Worm (Caenorhabditis elegans) whole organism, L2 larva: ENCODE results near the gene W01A11.7.

Source experiments
- C34F6.9 ChIP-seq: fragments of 150-350 bp; optimal IDR thresholded peaks from 2 replicates; lab custom pipeline; 2014; ENCODE audit warnings: missing biosample characterization, missing genetic modification characterization
- F13H6.1 ChIP-seq: sonication (generic microtip); optimal IDR thresholded peaks from 2 replicates; lab custom pipeline; 2016; ENCODE audit warnings: missing genetic modification characterization, missing compliant biosample characterization
- R02D3.7 ChIP-seq: fragments of 150-350 bp; optimal IDR thresholded peaks from 2 replicates; lab custom pipeline; 2014; ENCODE audit warnings: missing biosample characterization, missing genetic modification characterization
- Y55F3AM.14 ChIP-seq: fragments of 200-800 bp; sonication (Bioruptor generic); optimal IDR thresholded peaks from 2 replicates; lab custom pipeline; 2018; ENCODE audit warnings: mild to moderate bottlenecking, missing genetic modification characterization, missing compliant biosample characterization
- alr-1 ChIP-seq: fragments of 150-350 bp; optimal IDR thresholded peaks from 2 replicates; lab custom pipeline; 2014; ENCODE audit warnings: missing biosample characterization, missing genetic modification characterization
- aly-2 ChIP-seq: fragments of 150-350 bp; optimal IDR thresholded peaks from 2 replicates; lab custom pipeline; 2014; ENCODE audit warnings: missing biosample characterization, missing genetic modification characterization
- ama-1 ChIP-seq: fragments of 150-350 bp; optimal IDR thresholded peaks from 2 replicates; lab custom pipeline; 2018; ENCODE audit warnings: inconsistent platforms
- blmp-1 ChIP-seq: sonication (generic microtip); optimal IDR thresholded peaks from 2 replicates; lab custom pipeline; 2017; ENCODE audit warnings: missing genetic modification characterization, mild to moderate bottlenecking, missing compliant biosample characterization, antibody characterized with exemption, moderate library complexity; ENCODE audit not compliant: insufficient read depth
- ceh-16 ChIP-seq: fragments of 150-350 bp; optimal IDR thresholded peaks from 2 replicates; lab custom pipeline; 2014; ENCODE audit warnings: missing biosample characterization, missing genetic modification characterization
- ceh-82 ChIP-seq: fragments of 150-350 bp; optimal IDR thresholded peaks from 2 replicates; lab custom pipeline; 2014; ENCODE audit warnings: missing biosample characterization, missing genetic modification characterization
- crh-2 ChIP-seq: sonication (generic microtip); optimal IDR thresholded peaks from 2 replicates; lab custom pipeline; 2017; ENCODE audit warnings: missing biosample characterization, missing genetic modification characterization
- egl-27 ChIP-seq: sonication (generic microtip); optimal IDR thresholded peaks from 3 replicates; lab custom pipeline; 2017; ENCODE audit warnings: missing biosample characterization, missing genetic modification reagents, missing genetic modification characterization
- elt-1 ChIP-seq: fragments of 150-350 bp; optimal IDR thresholded peaks from 2 replicates; lab custom pipeline; 2014; ENCODE audit warnings: missing biosample characterization, missing genetic modification characterization
- elt-3 ChIP-seq: sonication (generic microtip); optimal IDR thresholded peaks from 2 replicates; lab custom pipeline; 2017; ENCODE audit warnings: missing biosample characterization, missing genetic modification characterization
- fos-1 ChIP-seq: fragments of 150-350 bp; optimal IDR thresholded peaks from 2 replicates; lab custom pipeline; 2014; ENCODE audit warnings: missing biosample characterization, missing genetic modification characterization
- gmeb-1 ChIP-seq: fragments of 150-350 bp; optimal IDR thresholded peaks from 2 replicates; lab custom pipeline; 2014; ENCODE audit warnings: missing biosample characterization, missing genetic modification characterization
- lin-39 ChIP-seq: fragments of 150-350 bp; optimal IDR thresholded peaks from 2 replicates; lab custom pipeline; 2014; ENCODE audit warnings: missing biosample characterization, missing genetic modification reagents, missing genetic modification characterization
- lsy-2 ChIP-seq, 2 experiments: fragments of 150-350 bp in 1 of 2; sonication (generic microtip) in 1 of 2; optimal IDR thresholded peaks; 2 replicates each; lab custom pipeline; 2014 to 2017; ENCODE audit warnings: missing biosample characterization in 2 of 2, missing genetic modification characterization in 2 of 2
- mab-5 ChIP-seq: fragments of 150-350 bp; optimal IDR thresholded peaks from 2 replicates; lab custom pipeline; 2014; ENCODE audit warnings: missing biosample characterization, missing genetic modification characterization
- mbf-1 ChIP-seq: sonication (generic microtip); optimal IDR thresholded peaks from 2 replicates; lab custom pipeline; 2017; ENCODE audit warnings: missing biosample characterization, missing genetic modification characterization
- mdl-1 ChIP-seq, 2 experiments: fragments of 150-350 bp in 1 of 2; sonication (generic microtip) in 1 of 2; optimal IDR thresholded peaks; 2 replicates each; lab custom pipeline; 2017; ENCODE audit warnings: missing biosample characterization in 2 of 2, missing genetic modification characterization in 2 of 2
- nhr-10 ChIP-seq: sonication (generic microtip); optimal IDR thresholded peaks from 2 replicates; lab custom pipeline; 2017; ENCODE audit warnings: missing biosample characterization, missing genetic modification characterization
- nhr-12 ChIP-seq: fragments of 150-350 bp; optimal IDR thresholded peaks from 2 replicates; lab custom pipeline; 2014; ENCODE audit warnings: missing biosample characterization, missing genetic modification characterization
- nhr-129 ChIP-seq: fragments of 150-350 bp; optimal IDR thresholded peaks from 2 replicates; lab custom pipeline; 2014; ENCODE audit warnings: missing biosample characterization, missing genetic modification characterization
- nhr-21 ChIP-seq: fragments of 150-350 bp; optimal IDR thresholded peaks from 2 replicates; lab custom pipeline; 2014; ENCODE audit warnings: missing biosample characterization, missing genetic modification characterization
- nhr-237 ChIP-seq: fragments of 150-350 bp; optimal IDR thresholded peaks from 2 replicates; lab custom pipeline; 2014; ENCODE audit warnings: missing biosample characterization, missing genetic modification characterization
- nhr-6 ChIP-seq: fragments of 150-350 bp; optimal IDR thresholded peaks from 2 replicates; lab custom pipeline; 2014; ENCODE audit warnings: missing biosample characterization, missing genetic modification characterization
- nhr-77 ChIP-seq: fragments of 150-350 bp; optimal IDR thresholded peaks from 2 replicates; lab custom pipeline; 2014; ENCODE audit warnings: missing biosample characterization, missing genetic modification characterization
- peb-1 ChIP-seq: fragments of 150-350 bp; optimal IDR thresholded peaks from 2 replicates; lab custom pipeline; 2014; ENCODE audit warnings: missing biosample characterization, missing genetic modification characterization
- skn-1 ChIP-seq: sonication (generic microtip); optimal IDR thresholded peaks from 2 replicates; lab custom pipeline; 2017; ENCODE audit warnings: missing biosample characterization, missing genetic modification characterization
- sma-3 ChIP-seq: sonication (generic microtip); optimal IDR thresholded peaks from 2 replicates; lab custom pipeline; 2016; ENCODE audit warnings: missing genetic modification reagents, missing genetic modification characterization, missing compliant biosample characterization
- sma-9 ChIP-seq, 2 experiments: fragments of 150-350 bp in 1 of 2; sonication (generic microtip) in 1 of 2; optimal IDR thresholded peaks; 2 replicates each; lab custom pipeline; 2014 to 2016; ENCODE audit warnings: missing genetic modification characterization in 2 of 2, mild to moderate bottlenecking in 1 of 2, missing biosample characterization in 1 of 2, missing compliant biosample characterization in 1 of 2, missing genetic modification reagents in 1 of 2, moderate library complexity in 1 of 2
- snpc-4 ChIP-seq: fragments of 150-350 bp; optimal IDR thresholded peaks from 2 replicates; lab custom pipeline; 2014; ENCODE audit warnings: missing biosample characterization, missing genetic modification characterization
- unc-55 ChIP-seq: fragments of 150-350 bp; sonication (generic microtip); optimal IDR thresholded peaks from 3 replicates; lab custom pipeline; 2014; ENCODE audit warnings: missing biosample characterization, missing genetic modification reagents, missing genetic modification characterization
- unc-62 ChIP-seq: fragments of 150-350 bp; optimal IDR thresholded peaks from 2 replicates; lab custom pipeline; 2014; ENCODE audit warnings: missing biosample characterization, missing genetic modification reagents, missing genetic modification characterization
- ztf-1 ChIP-seq: fragments of 200-800 bp; sonication (Bioruptor generic); conservative IDR thresholded peaks from 2 replicates; pipeline ENCODE4 v1.3.6; 2022; ENCODE audit warnings: missing genetic modification characterization, missing compliant biosample characterization

Gene W01A11.7

DNA sequence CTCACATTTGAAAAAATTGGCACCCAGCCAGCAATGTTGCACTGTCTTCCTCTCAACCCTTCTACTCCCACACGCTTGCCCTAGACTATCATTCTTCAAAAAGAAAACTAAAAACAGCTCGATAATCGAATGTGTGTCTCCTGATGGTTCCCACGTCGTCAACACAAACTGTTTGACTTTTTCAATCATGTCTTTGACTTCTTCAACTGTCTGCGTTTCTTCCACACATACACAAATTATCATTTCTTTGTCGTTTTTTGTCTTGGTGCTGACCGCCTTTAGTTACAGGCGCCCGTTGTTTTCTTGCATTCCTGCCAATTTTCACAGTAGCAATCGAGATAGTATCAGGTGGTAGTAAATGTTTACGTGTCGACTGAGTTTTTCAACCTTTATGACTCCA lies 42.6 kb downstream of the W01A11.7 start:
- TF ChIP-seq ceh-82 (tag; lab: Kevin White, UChicago) (no peak), mdl-1 (tag; optimal IDR thresholded peaks at IDR 0.05; lab: Kevin White, UChicago) (no peak), crh-2 (tag; lab: Kevin White, UChicago) (peak; percentile 61), C34F6.9 (tag; lab: Kevin White, UChicago) (no peak), alr-1 (tag; lab: Kevin White, UChicago) (no peak), R02D3.7 (tag; lab: Kevin White, UChicago) (no peak), mab-5 (tag; lab: Kevin White, UChicago) (no peak), lsy-2 (tag; optimal IDR thresholded peaks at IDR 0.05; lab: Kevin White, UChicago) (no peak), mbf-1 (tag; lab: Kevin White, UChicago) (no peak), nhr-12 (tag; lab: Kevin White, UChicago) (no peak), blmp-1 (tag; lab: Kevin White, UChicago) (no peak), sma-3 (GFP tag; lab: Kevin White, UChicago) (no peak), nhr-10 (tag; lab: Kevin White, UChicago) (no peak), unc-55 (GFP tag; lab: Kevin White, UChicago) (no peak), unc-62 (GFP tag; lab: Kevin White, UChicago) (no peak), fos-1 (tag; lab: Kevin White, UChicago) (peak; percentile 23), lin-39 (tag; lab: Kevin White, UChicago) (no peak), nhr-21 (tag; lab: Kevin White, UChicago) (no peak), snpc-4 (no peak), nhr-129 (tag; lab: Kevin White, UChicago) (peak; percentile 15), sma-9 (GFP tag; optimal IDR thresholded peaks at IDR 0.05; lab: Kevin White, UChicago) (peak; percentile 36), sma-9 (tag; optimal IDR thresholded peaks at IDR 0.05; lab: Kevin White, UChicago) (no peak), peb-1 (tag; lab: Kevin White, UChicago) (no peak), nhr-237 (tag; lab: Kevin White, UChicago) (no peak), gmeb-1 (no peak), ama-1 (no peak)

DNA sequence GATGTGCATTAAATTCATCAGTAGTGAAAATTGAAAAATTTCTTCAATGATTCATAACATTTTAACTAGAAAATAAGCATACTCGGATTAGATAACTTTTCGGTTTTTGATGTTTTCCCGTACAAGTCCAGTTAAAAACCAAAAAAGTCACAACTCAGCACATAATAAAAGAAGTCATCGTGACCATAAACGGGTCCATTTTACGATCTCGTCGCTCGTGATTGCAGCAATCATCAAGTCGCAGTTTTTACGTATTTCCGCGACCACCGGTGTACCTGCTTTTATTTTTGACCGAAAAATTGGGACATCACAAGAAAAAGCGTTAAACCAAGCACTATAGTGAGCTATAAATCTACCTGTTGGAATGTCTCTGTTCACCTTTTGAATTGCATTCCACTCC lies 43.9 kb downstream of the W01A11.7 start:
- no peak for TF ChIP-seq unc-55 (GFP tag; lab: Kevin White, UChicago)
- no peak for TF ChIP-seq aly-2 (tag; lab: Kevin White, UChicago)
- TF ChIP-seq skn-1 (tag; lab: Kevin White, UChicago): no peak
- no peak for TF ChIP-seq ztf-1
- no peak for TF ChIP-seq nhr-77 (tag; lab: Kevin White, UChicago)
- no peak for TF ChIP-seq elt-1 (tag; lab: Kevin White, UChicago)
- TF ChIP-seq Y55F3AM.14 (GFP tag; lab: Kevin White, UChicago): no peak
- TF ChIP-seq nhr-12 (tag; lab: Kevin White, UChicago): no peak
- TF ChIP-seq ceh-16 (tag; lab: Kevin White, UChicago): no peak
- no peak for TF ChIP-seq F13H6.1 (tag; lab: Kevin White, UChicago)
- no peak for TF ChIP-seq sma-3 (GFP tag; lab: Kevin White, UChicago)
- no peak for TF ChIP-seq peb-1 (tag; lab: Kevin White, UChicago)
- TF ChIP-seq nhr-6 (tag; lab: Kevin White, UChicago): no peak

DNA sequence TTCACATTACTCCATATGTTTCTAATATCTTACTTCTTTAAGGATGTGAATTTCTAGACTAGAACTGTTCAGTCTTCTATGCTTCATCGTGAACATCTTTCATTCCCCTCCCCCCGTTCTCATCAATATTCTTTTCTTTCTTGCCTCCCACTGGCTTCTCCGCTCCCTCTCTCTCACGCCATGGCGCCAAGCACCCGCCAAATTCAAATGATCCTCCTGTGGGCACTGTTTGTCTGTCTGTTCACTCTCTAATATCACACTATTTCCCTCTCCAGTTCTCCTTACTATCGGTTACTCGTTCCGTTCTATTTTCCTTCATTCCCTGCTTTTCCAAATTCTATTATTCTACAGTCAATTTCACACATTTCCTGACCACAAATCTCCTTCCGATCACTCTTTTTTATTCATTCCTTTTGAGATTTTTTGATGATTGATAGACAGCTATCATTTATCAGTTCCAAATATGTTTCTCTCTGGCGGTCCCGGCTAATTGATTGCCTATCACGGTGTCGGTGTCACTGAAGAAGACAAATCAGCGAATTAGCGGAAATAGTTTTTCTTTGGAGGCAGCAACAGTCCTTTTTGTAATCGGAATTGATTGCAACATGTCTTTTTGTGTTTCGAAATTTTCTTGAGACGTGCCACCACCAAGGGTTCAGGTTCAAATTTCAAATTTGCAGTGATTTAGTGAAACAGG lies 46.7 kb downstream of the W01A11.7 start:
- TF ChIP-seq ceh-16 (tag; lab: Kevin White, UChicago) (peak; percentile 33), nhr-21 (tag; lab: Kevin White, UChicago) (no peak)

DNA sequence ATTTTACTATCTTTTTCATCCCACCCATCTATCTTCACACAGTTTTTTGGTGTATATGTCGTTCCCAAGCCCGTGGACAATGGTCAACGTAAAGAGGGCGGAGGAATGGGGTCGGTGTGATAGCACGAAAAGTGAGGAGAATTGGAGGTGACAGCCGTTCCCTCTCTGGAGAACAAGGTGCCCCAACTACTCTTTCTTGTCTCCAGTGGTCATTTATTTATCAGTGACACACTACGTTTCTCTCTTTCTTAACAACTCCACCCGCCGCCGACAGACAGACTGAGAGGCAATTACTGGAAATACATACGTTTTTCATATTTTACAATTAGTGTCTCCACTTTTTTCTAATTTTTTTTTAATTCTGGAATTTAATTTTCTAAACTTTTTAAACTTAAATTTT lies 48.3 kb downstream of the W01A11.7 start:
- peak; percentile 5 for TF ChIP-seq F13H6.1 (tag; lab: Kevin White, UChicago)
- TF ChIP-seq mdl-1 (tag; optimal IDR thresholded peaks at IDR 0.05; lab: Kevin White, UChicago): no peak
- TF ChIP-seq mbf-1 (tag; lab: Kevin White, UChicago): no peak
- TF ChIP-seq egl-27 (tag; lab: Kevin White, UChicago): no peak
- TF ChIP-seq ztf-1: no peak
- no peak for TF ChIP-seq ceh-16 (tag; lab: Kevin White, UChicago)
- TF ChIP-seq elt-3: no peak
- no peak for TF ChIP-seq lsy-2 (tag; optimal IDR thresholded peaks at IDR 0.05; lab: Kevin White, UChicago)
- no peak for TF ChIP-seq elt-1 (tag; lab: Kevin White, UChicago)
